Fruit fly (Drosophila melanogaster): Measurements from ENCODE around the gene CG12057.

CG12057 gene

dm6 chrX:9192429-9192828, 972 bp downstream of the CG12057 start, which contains the start of gene CG12056:
CG12056 (plus strand) TSS chrX:9192669.
- TF ChIP-seq CG12605 (GFP tag; IDR thresholded peaks at IDR 0.05) (no peak), D1 (tag; optimal IDR thresholded peaks at IDR 0.05) (no peak)

DNA sequence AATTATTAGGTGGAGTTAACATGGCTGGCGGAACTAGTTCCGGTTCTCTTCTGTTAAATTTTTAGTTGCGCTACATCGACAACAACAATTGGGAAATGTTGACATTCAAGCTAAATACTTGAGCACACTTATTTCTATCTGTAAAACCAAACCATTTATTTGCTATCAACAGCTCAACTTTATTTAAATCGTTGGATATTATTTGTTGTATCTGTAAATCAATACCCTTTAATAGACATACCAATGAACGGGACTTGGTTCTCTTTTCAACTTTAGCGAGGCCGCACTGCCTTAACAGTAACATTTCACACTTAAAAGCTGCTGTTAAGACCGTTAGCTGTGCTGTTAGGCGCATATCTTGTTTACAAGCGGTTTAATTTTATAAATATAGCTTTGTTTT, 2.1 kb downstream of the CG12057 start, which contains the start of gene CG12106:
Gene CG12106 (plus strand): TSS at position 295 of the 400 bp plus-strand sequence.
- TF ChIP-seq CG17806 (tag; optimal IDR thresholded peaks at IDR 0.05) (peak; percentile 40), CG12605 (GFP tag; IDR thresholded peaks at IDR 0.05) (no peak), EcR (GFP tag; optimal IDR thresholded peaks at IDR 0.05) (no peak), CG13204 (GFP tag; optimal IDR thresholded peaks at IDR 0.05) (no peak), Pif1B (GFP tag; optimal IDR thresholded peaks at IDR 0.05) (no peak), CG15710 (tag; optimal IDR thresholded peaks at IDR 0.05) (peak; percentile 54), CG32121 (GFP tag; IDR thresholded peaks at IDR 0.05) (peak; percentile 27; the same call in 1 of the 2 replicates), CG4496 (GFP tag; IDR thresholded peaks at IDR 0.05) (peak; percentile 56; the same call in 1 of the 3 replicates), Snoo (tag; optimal IDR thresholded peaks at IDR 0.05) (peak; percentile 23), gl (tag; optimal IDR thresholded peaks at IDR 0.05) (no peak), Pif1A (GFP tag; optimal IDR thresholded peaks at IDR 0.05) (no peak), CG34367 (tag; optimal IDR thresholded peaks at IDR 0.05) (peak; percentile 26), Ets98B (GFP tag; IDR thresholded peaks at IDR 0.05) (no peak), CG14655 (GFP tag; optimal IDR thresholded peaks at IDR 0.05) (no peak), fd96Ca (GFP tag; IDR thresholded peaks at IDR 0.05) (no peak), CG9948 (tag; optimal IDR thresholded peaks at IDR 0.05) (peak; percentile 25), CG10348 (GFP tag; IDR thresholded peaks at IDR 0.05) (peak; percentile 21; the same call in 1 of the 2 replicates), CG8159 (tag; optimal IDR thresholded peaks at IDR 0.05) (no peak), rn (GFP tag; IDR thresholded peaks at IDR 0.05) (0 out of 2 replicates have a peak, but pooled peaks have one; percentile 20), CG8301 (tag; optimal IDR thresholded peaks at IDR 0.05) (peak; percentile 53), D1 (tag; optimal IDR thresholded peaks at IDR 0.05) (no peak)

DNA sequence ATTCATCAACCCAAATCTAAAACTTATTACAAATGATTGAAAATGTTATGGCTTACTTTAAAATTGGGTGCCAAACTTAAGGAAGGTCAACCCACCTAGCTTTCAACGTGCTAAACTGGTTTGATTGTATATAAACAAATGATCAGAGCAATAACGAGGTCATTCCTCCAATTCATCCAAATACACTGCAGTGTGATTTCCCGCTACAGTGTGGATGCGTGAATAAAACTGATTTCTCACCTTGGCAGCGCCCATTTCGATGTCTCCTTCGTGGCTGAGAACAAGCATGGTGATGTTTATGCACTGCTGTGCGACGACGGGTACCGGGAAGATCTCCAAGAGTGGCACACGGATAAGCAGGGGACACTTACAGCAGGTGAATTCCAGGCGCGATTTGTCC, 3.9 kb downstream of the CG12057 start:
- TF ChIP-seq gl (tag; optimal IDR thresholded peaks at IDR 0.05), result no peak
- TF ChIP-seq Pif1B (GFP tag; optimal IDR thresholded peaks at IDR 0.05), result no peak
- TF ChIP-seq EcR (GFP tag; optimal IDR thresholded peaks at IDR 0.05), result no peak
- no peak for TF ChIP-seq CG9948 (tag; optimal IDR thresholded peaks at IDR 0.05)
- TF ChIP-seq CG12605 (GFP tag; IDR thresholded peaks at IDR 0.05), result no peak
- TF ChIP-seq CG8159 (tag; optimal IDR thresholded peaks at IDR 0.05), result no peak
- TF ChIP-seq D1 (tag; optimal IDR thresholded peaks at IDR 0.05), result no peak
- no peak for TF ChIP-seq CG14655 (GFP tag; optimal IDR thresholded peaks at IDR 0.05)
- no peak for TF ChIP-seq CG17806 (tag; optimal IDR thresholded peaks at IDR 0.05)
- no peak for TF ChIP-seq CG15710 (tag; optimal IDR thresholded peaks at IDR 0.05)
- TF ChIP-seq CG4496 (GFP tag; IDR thresholded peaks at IDR 0.05), result no peak
- no peak for TF ChIP-seq Snoo (tag; optimal IDR thresholded peaks at IDR 0.05)
- TF ChIP-seq CG34367 (tag; optimal IDR thresholded peaks at IDR 0.05), result no peak
- TF ChIP-seq fd96Ca (GFP tag; IDR thresholded peaks at IDR 0.05), result no peak
- TF ChIP-seq CG13204 (GFP tag; optimal IDR thresholded peaks at IDR 0.05), result no peak
- no peak for TF ChIP-seq Pif1A (GFP tag; optimal IDR thresholded peaks at IDR 0.05)

dm6 chrX:9196362-9196761, 4.9 kb downstream of the CG12057 start, which contains the start of gene CG12118:
CG12118 (minus strand) TSS chrX:9196414.
- TF ChIP-seq Ets98B (GFP tag; IDR thresholded peaks at IDR 0.05), result peak; percentile 45
- TF ChIP-seq Pif1A (GFP tag; optimal IDR thresholded peaks at IDR 0.05), result peak; percentile 46
- TF ChIP-seq CG32121 (GFP tag; IDR thresholded peaks at IDR 0.05), result peak; percentile 79
- no peak for TF ChIP-seq CG14655 (GFP tag; optimal IDR thresholded peaks at IDR 0.05)
- no peak for TF ChIP-seq CG10348 (GFP tag; IDR thresholded peaks at IDR 0.05)
- peak; percentile 65 for TF ChIP-seq CG8159 (tag; optimal IDR thresholded peaks at IDR 0.05)
- TF ChIP-seq CG9948 (tag; optimal IDR thresholded peaks at IDR 0.05), result peak; percentile 60
- TF ChIP-seq gl (tag; optimal IDR thresholded peaks at IDR 0.05), result no peak
- peak; percentile 71; the same call in 2 of the 3 replicates for TF ChIP-seq CG4496 (GFP tag; IDR thresholded peaks at IDR 0.05)
- no peak for TF ChIP-seq EcR (GFP tag; optimal IDR thresholded peaks at IDR 0.05)
- TF ChIP-seq CG34367 (tag; optimal IDR thresholded peaks at IDR 0.05), result peak; percentile 57
- peak; percentile 31; the same call in 1 of the 2 replicates for TF ChIP-seq rn (GFP tag; IDR thresholded peaks at IDR 0.05)
- no peak for TF ChIP-seq CG12605 (GFP tag; IDR thresholded peaks at IDR 0.05)
- TF ChIP-seq CG13204 (GFP tag; optimal IDR thresholded peaks at IDR 0.05), result no peak
- TF ChIP-seq Snoo (tag; optimal IDR thresholded peaks at IDR 0.05), result peak; percentile 51
- TF ChIP-seq CG15710 (tag; optimal IDR thresholded peaks at IDR 0.05), result peak; percentile 65
- peak; percentile 56 for TF ChIP-seq Pif1B (GFP tag; optimal IDR thresholded peaks at IDR 0.05)
- TF ChIP-seq CG8301 (tag; optimal IDR thresholded peaks at IDR 0.05), result peak; percentile 14
- TF ChIP-seq D1 (tag; optimal IDR thresholded peaks at IDR 0.05), result peak; percentile 33
- TF ChIP-seq fd96Ca (GFP tag; IDR thresholded peaks at IDR 0.05), result no peak
- TF ChIP-seq CG17806 (tag; optimal IDR thresholded peaks at IDR 0.05), result peak; percentile 64

dm6 chrX:9200234-9200633, 8.8 kb downstream of the CG12057 start:
- TF ChIP-seq Ets98B (GFP tag; IDR thresholded peaks at IDR 0.05) (no peak), EcR (GFP tag; optimal IDR thresholded peaks at IDR 0.05) (no peak), CG32121 (GFP tag; IDR thresholded peaks at IDR 0.05) (no peak), Pif1B (GFP tag; optimal IDR thresholded peaks at IDR 0.05) (no peak), fd96Ca (GFP tag; IDR thresholded peaks at IDR 0.05) (no peak), CG13204 (GFP tag; optimal IDR thresholded peaks at IDR 0.05) (no peak), CG12605 (GFP tag; IDR thresholded peaks at IDR 0.05) (no peak), CG4496 (GFP tag; IDR thresholded peaks at IDR 0.05) (no peak), Pif1A (GFP tag; optimal IDR thresholded peaks at IDR 0.05) (no peak), D1 (tag; optimal IDR thresholded peaks at IDR 0.05) (no peak), CG9948 (tag; optimal IDR thresholded peaks at IDR 0.05) (no peak)

- TF ChIP-seq CG14655 (GFP tag; optimal IDR thresholded peaks at IDR 0.05) (no peak), CG10348 (GFP tag; IDR thresholded peaks at IDR 0.05) (no peak), CG15710 (tag; optimal IDR thresholded peaks at IDR 0.05) (no peak), Pif1B (GFP tag; optimal IDR thresholded peaks at IDR 0.05) (no peak), Pif1A (GFP tag; optimal IDR thresholded peaks at IDR 0.05) (no peak), CG32121 (GFP tag; IDR thresholded peaks at IDR 0.05) (no peak), CG13204 (GFP tag; optimal IDR thresholded peaks at IDR 0.05) (no peak), gl (tag; optimal IDR thresholded peaks at IDR 0.05) (no peak), CG12605 (GFP tag; IDR thresholded peaks at IDR 0.05) (no peak), CG8159 (tag; optimal IDR thresholded peaks at IDR 0.05) (no peak), CG34367 (tag; optimal IDR thresholded peaks at IDR 0.05) (no peak)
These were observed 9.6 kb downstream of the CG12057 start for dm6 chrX:9201080-9201479.

Data from whole organism, pupa.